Worm (Caenorhabditis elegans) whole organism, young adult: ENCODE measurements around the gene txt-13.
A peak's percentile ranks its signal among the peaks of the same experiment; 100 is the strongest.

ENCODE experiments used
- C06A6.2 ChIP-seq: fragments of 200-800 bp; sonication (Bioruptor generic); conservative IDR thresholded peaks from 2 replicates; pipeline ENCODE4 v1.3.6; 2022; ENCODE audit warnings: missing genetic modification characterization, missing compliant biosample characterization
- F10E7.11 ChIP-seq: sonication (generic microtip); optimal IDR thresholded peaks from 2 replicates; lab custom pipeline; 2017; ENCODE audit warnings: mild to moderate bottlenecking, missing genetic modification characterization, moderate library complexity, missing compliant biosample characterization
- F23B12.7 ChIP-seq: sonication (generic microtip); optimal IDR thresholded peaks from 2 replicates; lab custom pipeline; 2017; ENCODE audit warnings: missing genetic modification characterization, mild to moderate bottlenecking, missing compliant biosample characterization, antibody characterized with exemption, moderate library complexity; ENCODE audit not compliant: insufficient read depth
- F55B11.4 ChIP-seq: sonication (generic microtip); optimal IDR thresholded peaks from 2 replicates; lab custom pipeline; 2016; ENCODE audit warnings: missing compliant biosample characterization, missing genetic modification characterization, borderline replicate concordance; ENCODE audit not compliant: insufficient read depth
- F57C9.4 ChIP-seq: sonication (generic microtip); optimal IDR thresholded peaks from 2 replicates; lab custom pipeline; 2017; ENCODE audit warnings: mild to moderate bottlenecking, missing genetic modification characterization, missing compliant biosample characterization
- K11D2.4 ChIP-seq: fragments of 200-800 bp; sonication (Bioruptor generic); IDR thresholded peaks from 2 replicates; pipeline ENCODE4 v1.3.6; 2022; ENCODE audit warnings: missing genetic modification reagents, missing genetic modification characterization, missing compliant biosample characterization
- K12H6.12 ChIP-seq: fragments of 200-800 bp; sonication (Bioruptor generic); optimal IDR thresholded peaks from 2 replicates; lab custom pipeline; 2018; ENCODE audit warnings: mild to moderate bottlenecking, missing genetic modification characterization, missing compliant biosample characterization
- Y67H2A.10 ChIP-seq: fragments of 200-800 bp; sonication (Bioruptor generic); conservative IDR thresholded peaks from 2 replicates; pipeline ENCODE4 v1.3.6; 2022; ENCODE audit warnings: missing genetic modification reagents, missing genetic modification characterization, missing compliant biosample characterization
- akir-1 ChIP-seq: fragments of 200-800 bp; sonication (Bioruptor generic); optimal IDR thresholded peaks from 2 replicates; lab custom pipeline; 2018; ENCODE audit warnings: mild to moderate bottlenecking, missing genetic modification characterization, moderate library complexity, missing compliant biosample characterization
- aptf-2 ChIP-seq: fragments of 200-800 bp; sonication (Bioruptor generic); conservative IDR thresholded peaks from 2 replicates; pipeline ENCODE4 v1.3.6; 2022; ENCODE audit warnings: missing genetic modification reagents, missing genetic modification characterization, missing compliant biosample characterization
- aptf-3 ChIP-seq: fragments of 200-800 bp; sonication (Bioruptor generic); IDR thresholded peaks from 2 replicates; pipeline ENCODE4 v1.3.6; 2022; ENCODE audit warnings: missing genetic modification characterization, missing compliant biosample characterization
- athp-1 ChIP-seq: sonication (generic microtip); optimal IDR thresholded peaks from 2 replicates; lab custom pipeline; 2017; ENCODE audit warnings: mild to moderate bottlenecking, missing genetic modification characterization, missing compliant biosample characterization
- attf-5 ChIP-seq: fragments of 200-800 bp; sonication (Bioruptor generic); optimal IDR thresholded peaks from 2 replicates; lab custom pipeline; 2018; ENCODE audit warnings: mild to moderate bottlenecking, missing genetic modification characterization, missing compliant biosample characterization
- bed-2 ChIP-seq: fragments of 200-800 bp; sonication (Bioruptor generic); IDR thresholded peaks from 2 replicates; pipeline ENCODE4 v1.3.6; 2022; ENCODE audit warnings: missing genetic modification reagents, missing genetic modification characterization, missing compliant biosample characterization
- ccch-3 ChIP-seq: fragments of 200-800 bp; sonication (Bioruptor generic); optimal IDR thresholded peaks from 2 replicates; lab custom pipeline; 2018; ENCODE audit warnings: mild to moderate bottlenecking, missing genetic modification characterization, missing compliant biosample characterization
- cebp-1 ChIP-seq, 2 experiments: fragments of 200-800 bp in 1 of 2; sonication (Bioruptor generic) in 1 of 2; sonication (generic microtip) in 1 of 2; IDR thresholded peaks in 1 of 2; optimal IDR thresholded peaks in 1 of 2; 2 replicates each; pipeline versions ENCODE4 v1.3.6 to Lab custom; 2017 to 2022; ENCODE audit warnings: missing compliant biosample characterization in 2 of 2, missing genetic modification characterization in 2 of 2, mild to moderate bottlenecking in 1 of 2, missing genetic modification reagents in 1 of 2, moderate library complexity in 1 of 2
- cebp-2 ChIP-seq: fragments of 200-800 bp; sonication (Bioruptor generic); IDR thresholded peaks from 2 replicates; pipeline ENCODE4 v1.3.6; 2022; ENCODE audit warnings: missing genetic modification characterization, missing compliant biosample characterization
- ceh-40 ChIP-seq: fragments of 200-800 bp; sonication (Bioruptor generic); IDR thresholded peaks from 2 replicates; pipeline ENCODE4 v1.3.6; 2022; ENCODE audit warnings: missing genetic modification characterization, missing compliant biosample characterization
- ceh-58 ChIP-seq: fragments of 200-800 bp; sonication (Bioruptor generic); IDR thresholded peaks from 2 replicates; pipeline ENCODE4 v1.3.6; 2022; ENCODE audit warnings: missing genetic modification characterization, missing compliant biosample characterization
- ceh-79 ChIP-seq: sonication (generic microtip); optimal IDR thresholded peaks from 2 replicates; lab custom pipeline; 2017; ENCODE audit warnings: mild to moderate bottlenecking, missing genetic modification characterization, missing compliant biosample characterization
- chd-7 ChIP-seq: sonication (generic microtip); optimal IDR thresholded peaks from 2 replicates; lab custom pipeline; 2016; ENCODE audit warnings: mild to moderate bottlenecking, missing genetic modification characterization, moderate library complexity, missing compliant biosample characterization
- die-1 ChIP-seq: sonication (generic microtip); optimal IDR thresholded peaks from 2 replicates; lab custom pipeline; 2016; ENCODE audit warnings: missing genotype, mild to moderate bottlenecking, missing genetic modification characterization, missing compliant biosample characterization
- dpff-1 ChIP-seq: sonication (generic microtip); optimal IDR thresholded peaks from 2 replicates; lab custom pipeline; 2017; ENCODE audit warnings: mild to moderate bottlenecking, missing genetic modification characterization, missing compliant biosample characterization
- egl-18 ChIP-seq: fragments of 200-800 bp; sonication (Bioruptor generic); IDR thresholded peaks from 2 replicates; pipeline ENCODE4 v1.3.6; 2022; ENCODE audit warnings: missing genetic modification reagents, missing genetic modification characterization, missing compliant biosample characterization
- egrh-3 ChIP-seq: fragments of 200-800 bp; sonication (Bioruptor generic); IDR thresholded peaks from 2 replicates; pipeline ENCODE4 v1.3.6; 2022; ENCODE audit warnings: missing genetic modification reagents, missing genetic modification characterization, missing compliant biosample characterization
- ets-4 ChIP-seq: fragments of 200-800 bp; sonication (Bioruptor generic); optimal IDR thresholded peaks from 2 replicates; lab custom pipeline; 2018; ENCODE audit warnings: mild to moderate bottlenecking, missing genetic modification characterization, missing compliant biosample characterization
- him-1 ChIP-seq: sonication (generic microtip); optimal IDR thresholded peaks from 2 replicates; lab custom pipeline; 2016; ENCODE audit warnings: missing genotype, missing genetic modification reagents, missing genetic modification characterization, missing compliant biosample characterization
- hlh-12 ChIP-seq: sonication (generic microtip); optimal IDR thresholded peaks from 2 replicates; lab custom pipeline; 2016; ENCODE audit warnings: missing genetic modification characterization, missing compliant biosample characterization
- hlh-26 ChIP-seq: fragments of 200-800 bp; sonication (Bioruptor generic); conservative IDR thresholded peaks from 2 replicates; pipeline ENCODE4 v1.3.6; 2022; ENCODE audit warnings: missing genetic modification reagents, missing genetic modification characterization, missing compliant biosample characterization
- hsf-1 ChIP-seq: fragments of 200-800 bp; sonication (Bioruptor generic); IDR thresholded peaks from 2 replicates; pipeline ENCODE4 v1.3.6; 2022; ENCODE audit warnings: missing genetic modification reagents, missing genetic modification characterization, missing compliant biosample characterization
- lin-40 ChIP-seq: sonication (generic microtip); optimal IDR thresholded peaks from 2 replicates; lab custom pipeline; 2016; ENCODE audit warnings: missing genetic modification characterization, mild to moderate bottlenecking, missing compliant biosample characterization, missing genotype, missing genetic modification reagents
- lsl-1 ChIP-seq: fragments of 200-800 bp; sonication (Bioruptor generic); optimal IDR thresholded peaks from 2 replicates; lab custom pipeline; 2018; ENCODE audit warnings: mild to moderate bottlenecking, missing genetic modification characterization, moderate library complexity, missing compliant biosample characterization
- madf-10 ChIP-seq: sonication (generic microtip); optimal IDR thresholded peaks from 2 replicates; lab custom pipeline; 2016; ENCODE audit warnings: mild to moderate bottlenecking, missing genetic modification characterization, missing compliant biosample characterization
- madf-6 ChIP-seq: fragments of 200-800 bp; sonication (Bioruptor generic); IDR thresholded peaks from 2 replicates; pipeline ENCODE4 v1.3.6; 2022; ENCODE audit warnings: missing genetic modification reagents, missing genetic modification characterization, missing compliant biosample characterization
- nfya-2 ChIP-seq: fragments of 200-800 bp; sonication (Bioruptor generic); IDR thresholded peaks from 2 replicates; pipeline ENCODE4 v1.3.6; 2022; ENCODE audit warnings: missing genetic modification reagents, missing genetic modification characterization, missing compliant biosample characterization
- nhr-120 ChIP-seq: fragments of 200-800 bp; sonication (Bioruptor generic); IDR thresholded peaks from 2 replicates; pipeline ENCODE4 v1.3.6; 2022; ENCODE audit warnings: missing genetic modification characterization, missing compliant biosample characterization
- rcor-1 ChIP-seq: fragments of 200-800 bp; sonication (Bioruptor generic); IDR thresholded peaks from 2 replicates; pipeline ENCODE4 v1.3.6; 2022; ENCODE audit warnings: missing genetic modification reagents, missing genetic modification characterization, missing compliant biosample characterization
- snpc-1.1 ChIP-seq: sonication (generic microtip); optimal IDR thresholded peaks from 2 replicates; lab custom pipeline; 2017; ENCODE audit warnings: missing genetic modification characterization, mild to moderate bottlenecking, missing compliant biosample characterization, antibody characterized with exemption, moderate library complexity, missing genotype, missing genetic modification reagents; ENCODE audit not compliant: insufficient read depth
- snpc-1.3 ChIP-seq: sonication (generic microtip); optimal IDR thresholded peaks from 2 replicates; lab custom pipeline; 2017; ENCODE audit warnings: missing genetic modification characterization, mild to moderate bottlenecking, missing compliant biosample characterization, antibody characterized with exemption, moderate library complexity, missing genotype, missing genetic modification reagents; ENCODE audit not compliant: insufficient read depth
- snpc-4 ChIP-seq, 5 experiments: fragments of 150-350 bp in 1 of 5; sonication (generic microtip) in 4 of 5; optimal IDR thresholded peaks; 2 replicates each; lab custom pipeline; 2014 to 2018; ENCODE audit warnings: missing genetic modification characterization in 5 of 5, missing biosample characterization in 3 of 5, antibody characterized with exemption in 2 of 5, mild to moderate bottlenecking in 2 of 5, missing compliant biosample characterization in 2 of 5, missing genotype in 2 of 5, moderate library complexity in 2 of 5, missing genetic modification reagents in 1 of 5
- somi-1 ChIP-seq: fragments of 200-800 bp; sonication (Bioruptor generic); optimal IDR thresholded peaks from 2 replicates; lab custom pipeline; 2018; ENCODE audit warnings: mild to moderate bottlenecking, missing genetic modification characterization, missing compliant biosample characterization
- unc-62 ChIP-seq: fragments of 150-350 bp; optimal IDR thresholded peaks from 2 replicates; lab custom pipeline; 2014; ENCODE audit warnings: missing biosample characterization, missing genetic modification reagents, missing genetic modification characterization
- zfh-2 ChIP-seq: fragments of 200-800 bp; sonication (Bioruptor generic); conservative IDR thresholded peaks from 2 replicates; pipeline ENCODE4 v1.3.6; 2022; ENCODE audit warnings: missing genetic modification reagents, missing genetic modification characterization, missing compliant biosample characterization
- ztf-26 ChIP-seq: sonication (generic microtip); optimal IDR thresholded peaks from 2 replicates; lab custom pipeline; 2017; ENCODE audit warnings: missing genetic modification characterization, missing compliant biosample characterization
- ztf-3 ChIP-seq: fragments of 200-800 bp; sonication (Bioruptor generic); optimal IDR thresholded peaks from 2 replicates; lab custom pipeline; 2018; ENCODE audit warnings: mild to moderate bottlenecking, missing genetic modification characterization, missing compliant biosample characterization

Gene txt-13

ce11 chrII:10545924-10546783, 24.2 kb upstream of the txt-13 start:
- TF ChIP-seq unc-62 (GFP tag; lab: Kevin White, UChicago): no peak
- TF ChIP-seq F55B11.4 (tag; lab: Kevin White, UChicago): no peak
- no peak for TF ChIP-seq bed-2
- no peak for TF ChIP-seq nfya-2 (GFP tag; lab: Robert Waterston, UW)
- TF ChIP-seq ets-4: no peak
- TF ChIP-seq snpc-4 (GFP tag; optimal IDR thresholded peaks at IDR 0.05; lab: Kevin White, UChicago): no peak
- no peak for TF ChIP-seq snpc-4 (tag; optimal IDR thresholded peaks at IDR 0.05; lab: Kevin White, UChicago)
- TF ChIP-seq K12H6.12 (tag; lab: Kevin White, UChicago): no peak
- TF ChIP-seq lsl-1 (GFP tag; lab: Kevin White, UChicago): no peak
- no peak for TF ChIP-seq egl-18
- TF ChIP-seq die-1: no peak
- TF ChIP-seq nhr-120 (GFP tag; lab: Robert Waterston, UW): no peak
- no peak for TF ChIP-seq ztf-26
- no peak for TF ChIP-seq cebp-1 (GFP tag; IDR thresholded peaks at IDR 0.05; lab: Robert Waterston, UW)
- no peak for TF ChIP-seq cebp-1 (tag; optimal IDR thresholded peaks at IDR 0.05; lab: Kevin White, UChicago)
- no peak for TF ChIP-seq F10E7.11
- no peak for TF ChIP-seq attf-5
- no peak; the same call in 1 of the 2 replicates for TF ChIP-seq madf-6
- TF ChIP-seq dpff-1 (tag; lab: Kevin White, UChicago): no peak
- TF ChIP-seq F57C9.4 (tag; lab: Kevin White, UChicago): no peak
- no peak for TF ChIP-seq ceh-40 (GFP tag; lab: Robert Waterston, UW)
- no peak for TF ChIP-seq snpc-1.3 (tag; lab: Kevin White, UChicago)
- TF ChIP-seq zfh-2 (GFP tag; lab: Robert Waterston, UW): peak; percentile 52
- TF ChIP-seq egrh-3 (GFP tag; lab: Robert Waterston, UW): no peak
- peak; percentile 17 for TF ChIP-seq chd-7 (tag; lab: Kevin White, UChicago)
- TF ChIP-seq cebp-2: 0 out of 2 replicates have a peak, but pooled peaks have one; percentile 24
- no peak for TF ChIP-seq ceh-58
- TF ChIP-seq ztf-3 (GFP tag; lab: Kevin White, UChicago): no peak
- no peak for TF ChIP-seq him-1 (tag; lab: Kevin White, UChicago)
- TF ChIP-seq C06A6.2: no peak; the same call in 1 of the 2 replicates
- TF ChIP-seq lin-40: no peak
- no peak for TF ChIP-seq F23B12.7 (tag; lab: Kevin White, UChicago)
- no peak for TF ChIP-seq hlh-12
- no peak for TF ChIP-seq Y67H2A.10 (GFP tag; lab: Robert Waterston, UW)
- TF ChIP-seq aptf-3: peak; percentile 6; the same call in 1 of the 2 replicates
- no peak for TF ChIP-seq athp-1
- TF ChIP-seq hsf-1 (GFP tag; lab: Robert Waterston, UW): peak; percentile 85
- TF ChIP-seq somi-1 (GFP tag; lab: Kevin White, UChicago): no peak
- no peak for TF ChIP-seq aptf-2 (GFP tag; lab: Robert Waterston, UW)
- TF ChIP-seq madf-10 (tag; lab: Kevin White, UChicago): no peak
- no peak for TF ChIP-seq snpc-1.1 (tag; lab: Kevin White, UChicago)
- TF ChIP-seq hlh-26 (GFP tag; lab: Robert Waterston, UW): no peak
- TF ChIP-seq rcor-1 (GFP tag; lab: Robert Waterston, UW): no peak; the same call in 1 of the 2 replicates
- no peak for TF ChIP-seq ccch-3 (GFP tag; lab: Kevin White, UChicago)
- no peak for TF ChIP-seq akir-1 (GFP tag; lab: Kevin White, UChicago)
- no peak for TF ChIP-seq K11D2.4
- TF ChIP-seq ceh-79 (tag; lab: Kevin White, UChicago): no peak
